Worm (Caenorhabditis elegans) whole organism, late embryonic: ENCODE data around the gene spl-2.

Experiments used
- ceh-24 ChIP-seq: sonication (generic microtip); optimal IDR thresholded peaks from 2 replicates; lab custom pipeline; 2016; ENCODE audit warnings: mild to moderate bottlenecking, missing genetic modification characterization, missing compliant biosample characterization
- ceh-6 ChIP-seq: fragments of 200-800 bp; sonication (Bioruptor generic); optimal IDR thresholded peaks from 2 replicates; lab custom pipeline; 2018; ENCODE audit warnings: mild to moderate bottlenecking, missing genetic modification characterization, missing compliant biosample characterization
- ttx-3 ChIP-seq: sonication (generic microtip); optimal IDR thresholded peaks from 2 replicates; lab custom pipeline; 2016; ENCODE audit warnings: missing genetic modification reagents, missing genetic modification characterization, missing compliant biosample characterization

ce11 chrV:9157597-9157996, 10.9 kb upstream of the spl-2 start:
- TF ChIP-seq ceh-24 (tag; lab: Kevin White, UChicago) (no peak), ceh-6 (no peak), ttx-3 (tag; lab: Kevin White, UChicago) (no peak)
